Fruit fly (Drosophila melanogaster) whole organism, pupa: ENCODE measurements around the gene Doc2.

Experiments
- CG12605 ChIP-seq: fragments of 200-800 bp; sonication (Bioruptor generic); IDR thresholded peaks from 2 replicates; pipeline ENCODE4 v1.3.6; 2022; ENCODE audit warnings: missing biosample characterization, missing genetic modification characterization
- CG13204 ChIP-seq: fragments of 200-800 bp; sonication (Bioruptor generic); optimal IDR thresholded peaks from 2 replicates; lab custom pipeline; 2018; ENCODE audit warnings: missing biosample characterization, mild to moderate bottlenecking, missing genetic modification characterization, moderate library complexity
- CG15710 ChIP-seq: fragments of 200-800 bp; sonication (Bioruptor generic); optimal IDR thresholded peaks from 2 replicates; lab custom pipeline; 2018; ENCODE audit warnings: missing biosample characterization, mild to moderate bottlenecking, missing genetic modification characterization, moderate library complexity
- CG17806 ChIP-seq: fragments of 200-800 bp; sonication (Bioruptor generic); optimal IDR thresholded peaks from 2 replicates; lab custom pipeline; 2018; ENCODE audit warnings: missing biosample characterization, mild to moderate bottlenecking, missing genetic modification characterization, moderate library complexity
- CG8159 ChIP-seq: fragments of 200-800 bp; sonication (Bioruptor generic); optimal IDR thresholded peaks from 3 replicates; lab custom pipeline; 2018; ENCODE audit warnings: missing biosample characterization, mild to moderate bottlenecking, missing genetic modification characterization, moderate library complexity
- CG9948 ChIP-seq: fragments of 200-800 bp; sonication (Bioruptor generic); optimal IDR thresholded peaks from 2 replicates; lab custom pipeline; 2018; ENCODE audit warnings: missing biosample characterization, mild to moderate bottlenecking, missing genetic modification characterization, moderate library complexity
- D1 ChIP-seq: fragments of 200-800 bp; sonication (Bioruptor generic); optimal IDR thresholded peaks from 2 replicates; lab custom pipeline; 2018; ENCODE audit warnings: missing biosample characterization, mild to moderate bottlenecking, missing genetic modification characterization, moderate library complexity
- EcR ChIP-seq: fragments of 200-800 bp; sonication (Bioruptor generic); optimal IDR thresholded peaks from 3 replicates; lab custom pipeline; 2019; ENCODE audit warnings: missing biosample characterization, missing genetic modification characterization, mild to moderate bottlenecking, moderate library complexity, missing genetic modification reagents
- Ets98B ChIP-seq: fragments of 200-800 bp; sonication (Bioruptor generic); IDR thresholded peaks from 2 replicates; pipeline ENCODE4 v1.3.6; 2022; ENCODE audit warnings: missing biosample characterization, missing genetic modification characterization
- fd96Ca ChIP-seq: fragments of 200-800 bp; sonication (Bioruptor generic); IDR thresholded peaks from 3 replicates; pipeline ENCODE4 v1.3.6; 2022; ENCODE audit warnings: missing biosample characterization, missing genetic modification characterization
- rn ChIP-seq: fragments of 200-800 bp; sonication (Bioruptor generic); IDR thresholded peaks from 2 replicates; pipeline ENCODE4 v1.3.6; 2022; ENCODE audit warnings: missing biosample characterization, missing genetic modification characterization

DNA sequence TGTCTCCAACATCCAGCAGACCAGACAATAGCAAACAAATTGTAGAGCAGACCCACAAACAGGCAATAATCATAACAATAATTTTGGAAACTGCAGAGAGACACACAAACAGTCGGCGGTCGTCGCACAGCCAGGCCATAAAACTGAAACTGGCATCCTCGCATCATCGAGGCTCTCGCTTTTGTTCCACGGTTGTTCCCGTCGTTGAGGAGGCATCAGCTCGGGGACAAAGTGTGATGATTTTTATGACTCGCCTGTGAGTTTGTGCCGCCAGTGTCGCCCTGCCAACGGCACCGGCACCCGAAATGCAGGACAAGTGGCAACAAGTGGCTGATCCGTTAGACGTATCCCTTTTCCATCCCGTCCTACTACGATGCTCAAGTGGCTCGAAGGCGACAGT is 15.7 kb downstream of the Doc2 start:
- no peak for TF ChIP-seq EcR (GFP tag; lab: Kevin White, UChicago)
- TF ChIP-seq rn (GFP tag; lab: Robert Waterston, UW) = no peak
- no peak for TF ChIP-seq CG13204 (GFP tag; lab: Kevin White, UChicago)
- no peak for TF ChIP-seq D1 (tag; lab: Kevin White, UChicago)
- no peak for TF ChIP-seq fd96Ca (GFP tag; lab: Robert Waterston, UW)
- no peak for TF ChIP-seq Ets98B (GFP tag; lab: Robert Waterston, UW)
- TF ChIP-seq CG12605 (GFP tag; lab: Robert Waterston, UW) = no peak
- no peak for TF ChIP-seq CG15710 (tag; lab: Kevin White, UChicago)
- no peak for TF ChIP-seq CG8159 (tag; lab: Kevin White, UChicago)
- no peak for TF ChIP-seq CG17806
- no peak for TF ChIP-seq CG9948
